Fruit fly (Drosophila melanogaster) whole organism, adult: Measurements from ENCODE around the gene CG32454.

Experiments used
- CG11617 ChIP-seq: fragments of 200-800 bp; sonication (Bioruptor generic); optimal IDR thresholded peaks from 2 replicates; lab custom pipeline; 2017; ENCODE audit warnings: mild to moderate bottlenecking, missing biosample characterization, missing genetic modification reagents, missing genetic modification characterization
- CG12768 ChIP-seq: fragments of 200-800 bp; sonication (Bioruptor generic); optimal IDR thresholded peaks from 2 replicates; lab custom pipeline; 2017; ENCODE audit warnings: missing biosample characterization, missing genetic modification characterization, mild to moderate bottlenecking, moderate library complexity, missing genetic modification reagents
- CG14711 ChIP-seq: fragments of 200-800 bp; sonication (Bioruptor generic); optimal IDR thresholded peaks from 2 replicates; lab custom pipeline; 2018; ENCODE audit warnings: missing biosample characterization, mild to moderate bottlenecking, missing genetic modification characterization, moderate library complexity
- CG1620 ChIP-seq: fragments of 200-800 bp; sonication (Bioruptor generic); optimal IDR thresholded peaks from 2 replicates; lab custom pipeline; 2016; ENCODE audit warnings: missing biosample characterization, missing genetic modification characterization
- CG33017 ChIP-seq: fragments of 200-800 bp; sonication (Bioruptor generic); optimal IDR thresholded peaks from 2 replicates; lab custom pipeline; 2018; ENCODE audit warnings: missing biosample characterization, mild to moderate bottlenecking, missing genetic modification characterization, moderate library complexity
- CG5204 ChIP-seq: fragments of 200-800 bp; sonication (Bioruptor generic); optimal IDR thresholded peaks from 2 replicates; lab custom pipeline; 2016; ENCODE audit warnings: missing biosample characterization, missing genetic modification characterization
- CG7045 ChIP-seq: fragments of 200-800 bp; sonication (Bioruptor generic); optimal IDR thresholded peaks from 2 replicates; lab custom pipeline; 2017; ENCODE audit warnings: missing biosample characterization, mild to moderate bottlenecking, missing genetic modification characterization
- CG7101 ChIP-seq: fragments of 200-800 bp; sonication (Bioruptor generic); optimal IDR thresholded peaks from 2 replicates; lab custom pipeline; 2018; ENCODE audit warnings: missing biosample characterization, mild to moderate bottlenecking, missing genetic modification characterization, moderate library complexity
- Clk ChIP-seq: fragments of 200-800 bp; sonication (Bioruptor generic); optimal IDR thresholded peaks from 2 replicates; lab custom pipeline; 2017; ENCODE audit warnings: missing biosample characterization, missing genetic modification characterization
- Crg-1 ChIP-seq: fragments of 200-800 bp; sonication (Bioruptor generic); optimal IDR thresholded peaks from 2 replicates; lab custom pipeline; 2016; ENCODE audit warnings: missing biosample characterization, missing genetic modification characterization
- Hr96 ChIP-seq: fragments of 200-800 bp; sonication (Bioruptor generic); optimal IDR thresholded peaks from 2 replicates; lab custom pipeline; 2016; ENCODE audit warnings: missing biosample characterization, missing genetic modification characterization
- Mnt ChIP-seq: fragments of 200-800 bp; sonication (Bioruptor generic); optimal IDR thresholded peaks from 2 replicates; lab custom pipeline; 2016; ENCODE audit warnings: missing biosample characterization, mild to moderate bottlenecking, missing genetic modification characterization
- bab1 ChIP-seq: fragments of 200-800 bp; sonication (Bioruptor generic); optimal IDR thresholded peaks from 3 replicates; lab custom pipeline; 2019; ENCODE audit warnings: missing biosample characterization, mild to moderate bottlenecking, missing genetic modification characterization, moderate library complexity
- cic ChIP-seq: fragments of 200-800 bp; sonication (Bioruptor generic); optimal IDR thresholded peaks from 2 replicates; lab custom pipeline; 2017; ENCODE audit warnings: missing biosample characterization, mild to moderate bottlenecking, missing genetic modification characterization, moderate library complexity
- cnc ChIP-seq, 2 experiments: fragments of >200 bp; optimal IDR thresholded peaks; 2 replicates each; lab custom pipeline; 2017
- kay ChIP-seq: fragments of 200-800 bp; sonication (Bioruptor generic); peaks from one replicate; lab custom pipeline; 2016; ENCODE audit warnings: missing biosample characterization, missing genetic modification characterization, borderline replicate concordance
- ovo ChIP-seq: fragments of 200-800 bp; sonication (Bioruptor generic); optimal IDR thresholded peaks from 2 replicates; lab custom pipeline; 2016; ENCODE audit warnings: missing biosample characterization, missing genetic modification characterization
- pad ChIP-seq: fragments of 200-800 bp; sonication (Bioruptor generic); optimal IDR thresholded peaks from 3 replicates; lab custom pipeline; 2017; ENCODE audit warnings: missing biosample characterization, missing genetic modification characterization, mild to moderate bottlenecking, moderate library complexity, missing genetic modification reagents
- tj ChIP-seq: fragments of 200-800 bp; sonication (Bioruptor generic); optimal IDR thresholded peaks from 3 replicates; lab custom pipeline; 2017; ENCODE audit warnings: missing biosample characterization, mild to moderate bottlenecking, missing genetic modification characterization, moderate library complexity
- toe ChIP-seq: fragments of 200-800 bp; sonication (Bioruptor generic); optimal IDR thresholded peaks from 2 replicates; lab custom pipeline; 2016; ENCODE audit warnings: missing biosample characterization, missing genetic modification characterization

Gene CG32454

DNA sequence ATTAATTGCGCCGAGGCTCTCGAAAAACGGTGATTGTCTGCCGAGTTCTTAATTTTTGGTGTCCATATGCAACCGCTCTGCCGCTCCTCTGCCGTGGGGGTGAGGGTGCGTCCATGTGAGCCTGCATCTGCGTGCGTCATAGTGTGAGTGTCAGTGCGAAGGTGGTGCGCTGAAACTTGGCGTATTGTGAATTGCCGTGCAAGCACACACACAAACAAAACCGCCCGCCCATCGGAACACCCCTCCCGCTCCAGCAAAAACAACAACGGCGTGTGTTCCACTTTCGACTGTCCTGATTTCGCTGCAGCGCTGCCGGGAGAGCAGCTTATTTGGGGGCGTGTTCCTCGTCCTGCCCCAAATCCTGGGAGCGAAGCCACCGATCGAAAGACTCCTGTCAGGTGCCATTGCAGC lies 12.6 kb downstream of the CG32454 start:
- TF ChIP-seq tj (GFP tag; lab: Kevin White, UChicago) (peak; percentile 14), CG14711 (tag; lab: Kevin White, UChicago) (no peak)

DNA sequence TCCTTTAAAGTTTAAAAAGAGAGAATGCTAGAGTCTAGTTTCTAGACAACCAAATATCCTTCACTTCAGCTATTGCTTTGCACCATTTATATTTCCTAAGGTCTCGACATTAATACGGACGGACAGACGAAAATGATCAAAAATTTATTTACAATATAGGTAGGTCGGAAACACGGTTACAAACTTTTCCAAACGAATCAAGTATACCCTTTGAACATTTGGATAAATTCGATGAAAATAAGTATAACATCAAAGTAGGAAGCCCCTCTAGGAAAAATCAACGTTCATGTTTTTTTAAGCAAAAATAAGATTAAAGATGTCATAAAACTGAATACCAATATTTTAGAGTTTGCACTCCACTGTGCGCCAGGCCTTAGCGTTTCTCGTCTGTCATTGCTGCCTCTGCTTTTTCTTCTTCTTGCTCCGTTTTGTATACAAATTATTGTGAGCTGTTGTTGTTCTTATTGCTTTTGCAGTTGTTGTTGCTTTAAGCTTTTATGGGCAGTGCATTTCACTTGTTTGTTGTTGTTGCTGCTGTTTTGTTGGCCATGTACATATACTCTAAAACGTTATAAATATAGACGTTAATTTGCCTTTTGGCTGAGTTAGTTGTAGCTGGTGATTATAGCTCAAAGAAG lies 13.5 kb downstream of the CG32454 start:
- no peak for TF ChIP-seq CG7101 (tag; lab: Kevin White, UChicago)
- TF ChIP-seq CG7045: no peak
- no peak for TF ChIP-seq CG12768 (GFP tag; lab: Kevin White, UChicago)
- TF ChIP-seq tj (GFP tag; lab: Kevin White, UChicago): peak; percentile 91

DNA sequence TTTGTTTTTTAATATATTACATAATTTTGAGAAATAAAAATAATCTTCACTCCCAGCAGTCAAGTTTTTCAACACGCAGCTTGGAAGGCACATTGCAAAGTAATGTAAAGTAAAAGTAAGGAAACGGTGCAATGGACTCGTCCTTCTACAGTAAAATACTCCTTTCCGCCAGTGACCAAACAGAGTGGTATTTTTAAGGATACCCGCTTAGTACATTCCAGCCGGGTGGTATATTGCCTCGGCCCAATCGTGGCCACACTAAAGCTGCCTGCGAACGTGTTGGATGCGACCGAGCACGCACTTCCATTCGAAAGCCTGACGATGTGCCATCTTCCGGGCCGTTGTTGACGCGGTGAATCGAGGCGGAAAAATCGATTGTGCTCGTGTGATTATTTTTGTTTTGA lies 19.6 kb downstream of the CG32454 start, which contains the start of gene SPoCk:
TSS of gene SPoCk (plus strand) at position 298 of the 404 bp plus-strand sequence.
- no peak for TF ChIP-seq Hr96 (GFP tag; lab: Kevin White, UChicago)
- no peak for TF ChIP-seq cnc (optimal IDR thresholded peaks at IDR 0.05; lab: Kevin White, UChicago)
- TF ChIP-seq tj (GFP tag; lab: Kevin White, UChicago): no peak
- TF ChIP-seq CG7045: no peak

DNA sequence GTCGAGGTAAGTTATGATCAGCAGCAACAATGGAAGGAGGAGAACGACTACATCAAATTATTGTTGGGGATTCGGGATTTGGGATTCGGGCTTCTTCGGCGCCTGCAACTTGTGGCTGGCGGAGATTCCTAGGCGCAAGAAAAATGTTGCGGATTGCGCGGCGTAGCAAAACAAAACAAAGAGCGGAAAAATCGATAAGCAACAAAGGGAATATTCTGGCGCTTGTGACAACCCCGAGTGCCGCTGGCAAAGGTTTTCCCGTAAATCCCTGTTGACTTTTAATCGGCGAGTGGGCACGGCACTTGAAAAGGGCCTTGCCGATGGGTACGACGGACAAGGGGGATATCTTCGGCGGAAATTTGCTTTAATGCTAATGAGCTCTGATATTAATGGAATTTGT lies 20.4 kb downstream of the CG32454 start:
- no peak for TF ChIP-seq cic (GFP tag; lab: Kevin White, UChicago)

DNA sequence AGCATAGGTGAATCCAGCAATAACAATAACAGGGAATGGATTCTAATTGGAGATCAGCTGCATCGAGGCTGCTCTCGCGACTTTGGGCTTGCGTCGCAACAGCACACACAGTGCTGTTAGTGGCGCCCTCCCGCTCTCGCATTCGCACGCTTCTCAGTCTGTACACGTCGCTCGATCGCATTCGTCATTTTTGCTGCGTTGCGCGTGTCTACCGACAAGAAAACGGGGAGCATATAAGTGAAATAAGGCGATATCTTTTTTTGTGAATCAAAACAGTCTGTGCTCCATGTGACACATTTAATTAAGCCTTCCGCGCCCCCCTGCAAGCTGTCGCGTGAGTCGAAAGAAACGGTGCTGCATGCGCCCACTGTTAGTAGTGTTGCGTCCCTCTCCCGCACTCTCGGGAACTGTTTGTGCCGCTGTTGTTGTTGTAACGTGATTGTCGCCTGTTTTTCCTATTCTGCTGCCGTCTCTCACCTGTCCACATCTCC lies 43.9 kb downstream of the CG32454 start:
- TF ChIP-seq ovo (GFP tag; lab: Kevin White, UChicago) (peak; percentile 57), Crg-1 (GFP tag; lab: Kevin White, UChicago) (no peak), kay (no peak), CG7045 (no peak), CG11617 (no peak), toe (GFP tag; lab: Kevin White, UChicago) (no peak), cic (GFP tag; lab: Kevin White, UChicago) (no peak), CG14711 (tag; lab: Kevin White, UChicago) (peak; percentile 63), CG1620 (GFP tag; lab: Kevin White, UChicago) (no peak), tj (GFP tag; lab: Kevin White, UChicago) (peak; percentile 66), pad (no peak), Mnt (GFP tag; lab: Kevin White, UChicago) (peak; percentile 75), CG5204 (GFP tag; lab: Kevin White, UChicago) (no peak), CG33017 (tag; lab: Kevin White, UChicago) (no peak), cnc (optimal IDR thresholded peaks at IDR 0.05; lab: Kevin White, UChicago) (no peak), CG12768 (GFP tag; lab: Kevin White, UChicago) (no peak), CG7101 (tag; lab: Kevin White, UChicago) (no peak), bab1 (GFP tag; lab: Kevin White, UChicago) (peak; percentile 25), Hr96 (GFP tag; lab: Kevin White, UChicago) (peak; percentile 37), Clk (no peak)

DNA sequence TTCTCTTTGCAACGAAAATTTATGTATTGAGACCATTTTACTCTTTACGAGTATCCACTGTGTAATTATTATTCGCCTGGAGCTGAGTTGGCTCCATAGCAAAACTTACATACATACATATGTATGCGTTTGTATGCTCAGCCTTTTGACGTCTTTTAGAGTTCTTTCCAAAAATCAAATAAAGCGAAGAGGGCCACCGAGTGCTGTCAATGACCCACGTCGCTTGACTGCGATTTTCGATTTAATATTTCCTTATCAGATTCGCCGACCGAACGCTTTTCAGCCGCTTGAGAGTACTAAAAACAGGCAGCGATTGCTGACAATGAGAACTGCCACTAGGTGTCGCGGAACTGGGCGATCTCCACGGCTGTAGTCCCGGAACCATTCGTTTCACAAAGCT lies 44.9 kb downstream of the CG32454 start:
- TF ChIP-seq tj (GFP tag; lab: Kevin White, UChicago) (peak; percentile 3), CG1620 (GFP tag; lab: Kevin White, UChicago) (no peak)
